Worm (Caenorhabditis elegans) whole organism, late embryonic: ENCODE data around the gene C37H5.13.

ENCODE experiments used
- ceh-19 ChIP-seq: fragments of 200-800 bp; sonication (Bioruptor generic); optimal IDR thresholded peaks from 2 replicates; lab custom pipeline; 2018; ENCODE audit warnings: mild to moderate bottlenecking, missing genetic modification characterization, missing compliant biosample characterization
- ceh-9 ChIP-seq: sonication (generic microtip); optimal IDR thresholded peaks from 2 replicates; lab custom pipeline; 2016; ENCODE audit warnings: mild to moderate bottlenecking, missing genetic modification characterization, inconsistent platforms, missing compliant biosample characterization
- dve-1 ChIP-seq: sonication (generic microtip); optimal IDR thresholded peaks from 2 replicates; lab custom pipeline; 2017; ENCODE audit warnings: antibody characterized with exemption, mild to moderate bottlenecking, missing genetic modification characterization, missing compliant biosample characterization
- elt-2 ChIP-seq: sonication (generic microtip); optimal IDR thresholded peaks from 2 replicates; lab custom pipeline; 2016; ENCODE audit warnings: missing genetic modification reagents, missing genetic modification characterization, missing compliant biosample characterization
- eyg-1 ChIP-seq: sonication (generic microtip); optimal IDR thresholded peaks from 2 replicates; lab custom pipeline; 2016; ENCODE audit warnings: missing genotype, missing genetic modification characterization, missing compliant biosample characterization
- fkh-10 ChIP-seq: fragments of 150-350 bp; optimal IDR thresholded peaks from 2 replicates; lab custom pipeline; 2014; ENCODE audit warnings: missing biosample characterization, missing genetic modification reagents, missing genetic modification characterization
- gmeb-2 ChIP-seq: sonication (generic microtip); optimal IDR thresholded peaks from 2 replicates; lab custom pipeline; 2016; ENCODE audit warnings: missing genetic modification characterization, inconsistent platforms, missing compliant biosample characterization
- mec-3 ChIP-seq: sonication (generic microtip); optimal IDR thresholded peaks from 2 replicates; lab custom pipeline; 2016; ENCODE audit warnings: borderline replicate concordance, missing genetic modification characterization, missing compliant biosample characterization
- nhr-11 ChIP-seq: fragments of 150-350 bp; optimal IDR thresholded peaks from 2 replicates; lab custom pipeline; 2014; ENCODE audit warnings: missing biosample characterization, missing genetic modification characterization
- pax-1 ChIP-seq: fragments of 150-350 bp; optimal IDR thresholded peaks from 2 replicates; lab custom pipeline; 2014; ENCODE audit warnings: missing biosample characterization, missing genetic modification characterization
- pha-2 ChIP-seq: sonication (generic microtip); optimal IDR thresholded peaks from 2 replicates; lab custom pipeline; 2017; ENCODE audit warnings: mild to moderate bottlenecking, missing genetic modification characterization, missing compliant biosample characterization
- unc-86 ChIP-seq: sonication (generic microtip); optimal IDR thresholded peaks from 2 replicates; lab custom pipeline; 2016; ENCODE audit warnings: missing genetic modification characterization, missing compliant biosample characterization

DNA sequence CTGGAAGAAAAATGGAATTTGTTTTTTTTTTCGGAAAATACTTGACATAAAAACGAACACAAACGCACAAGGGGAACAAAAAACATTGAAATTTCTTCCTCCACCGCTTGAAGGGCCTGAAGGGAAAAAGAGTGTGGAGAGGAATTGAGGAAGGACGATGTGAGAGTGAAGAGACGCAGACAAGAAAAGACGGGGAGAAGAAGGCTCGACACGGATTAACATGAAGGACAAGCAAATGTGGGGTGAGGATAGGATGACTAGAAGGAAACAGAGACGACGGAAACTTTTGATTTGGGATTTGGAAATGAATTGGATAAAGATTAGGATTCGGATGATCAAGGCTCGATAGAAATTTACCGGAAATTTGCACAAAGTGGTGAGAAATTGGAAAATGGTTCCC, 2.2 kb downstream of the C37H5.13 start:
- TF ChIP-seq ceh-9 (no peak), unc-86 (tag; lab: Kevin White, UChicago) (no peak), nhr-11 (no peak), fkh-10 (GFP tag; lab: Kevin White, UChicago) (no peak), pha-2 (tag; lab: Kevin White, UChicago) (no peak), elt-2 (tag; lab: Kevin White, UChicago) (no peak), mec-3 (tag; lab: Kevin White, UChicago) (no peak), gmeb-2 (no peak), ceh-19 (no peak), pax-1 (no peak), eyg-1 (no peak), dve-1 (tag; lab: Kevin White, UChicago) (no peak)
